Fruit fly (Drosophila melanogaster) whole organism, embryonic: ENCODE results near the gene DnaJ-H.

Experiments
- BtbVII ChIP-seq: fragments of 200-800 bp; sonication (Bioruptor generic); optimal IDR thresholded peaks from 3 replicates; lab custom pipeline; 2017; ENCODE audit warnings: missing biosample characterization, mild to moderate bottlenecking, missing genetic modification characterization
- CG10147 ChIP-seq: fragments of 200-800 bp; sonication (Bioruptor generic); optimal IDR thresholded peaks from 2 replicates; lab custom pipeline; 2019; ENCODE audit warnings: missing biosample characterization, mild to moderate bottlenecking, missing genetic modification characterization, moderate library complexity
- CG12299 ChIP-seq: fragments of 200-800 bp; sonication (Bioruptor generic); optimal IDR thresholded peaks from 2 replicates; lab custom pipeline; 2018; ENCODE audit warnings: missing biosample characterization, mild to moderate bottlenecking, missing genetic modification characterization
- CG18476 ChIP-seq: fragments of 200-800 bp; sonication (Bioruptor generic); optimal IDR thresholded peaks from 2 replicates; lab custom pipeline; 2016; ENCODE audit warnings: missing biosample characterization, mild to moderate bottlenecking, missing genetic modification characterization
- CG6854 ChIP-seq: fragments of 200-800 bp; sonication (Bioruptor generic); optimal IDR thresholded peaks from 3 replicates; lab custom pipeline; 2017; ENCODE audit warnings: missing biosample characterization, mild to moderate bottlenecking, missing genetic modification characterization
- ERR ChIP-seq: fragments of 200-800 bp; sonication (Bioruptor generic); optimal IDR thresholded peaks from 2 replicates; lab custom pipeline; 2016; ENCODE audit warnings: missing biosample characterization, missing genetic modification characterization
- Hey ChIP-seq: fragments of 200-800 bp; sonication (Bioruptor generic); optimal IDR thresholded peaks from 3 replicates; lab custom pipeline; 2018; ENCODE audit warnings: missing biosample characterization, mild to moderate bottlenecking, missing genetic modification characterization
- Vsx1 ChIP-seq: fragments of 200-800 bp; sonication (Bioruptor generic); optimal IDR thresholded peaks from 2 replicates; lab custom pipeline; 2017; ENCODE audit warnings: missing biosample characterization, mild to moderate bottlenecking, missing genetic modification characterization, missing genetic modification reagents
- YL-1 ChIP-seq: fragments of 200-800 bp; sonication (Bioruptor generic); optimal IDR thresholded peaks from 3 replicates; lab custom pipeline; 2017; ENCODE audit warnings: missing biosample characterization, mild to moderate bottlenecking, missing genetic modification characterization
- dmrt99B ChIP-seq: fragments of 200-800 bp; sonication (Bioruptor generic); optimal IDR thresholded peaks from 2 replicates; lab custom pipeline; 2018; ENCODE audit warnings: missing biosample characterization, mild to moderate bottlenecking, missing genetic modification characterization, moderate library complexity
- klu ChIP-seq: fragments of 200-800 bp; sonication (Bioruptor generic); IDR thresholded peaks from 2 replicates; pipeline ENCODE4 v1.3.6; 2022; ENCODE audit warnings: missing biosample characterization, missing genetic modification characterization
- sens-2 ChIP-seq: fragments of 200-800 bp; sonication (Bioruptor generic); IDR thresholded peaks from 2 replicates; pipeline ENCODE4 v1.3.6; 2022; ENCODE audit warnings: missing biosample characterization, missing genetic modification characterization

- TF ChIP-seq ERR (GFP tag; lab: Kevin White, UChicago) (no peak), sens-2 (GFP tag; lab: Robert Waterston, UW) (no peak), CG10147 (GFP tag; lab: Kevin White, UChicago) (no peak), CG12299 (tag; lab: Kevin White, UChicago) (no peak), Hey (tag; lab: Kevin White, UChicago) (no peak), BtbVII (no peak), dmrt99B (no peak), CG6854 (GFP tag; lab: Kevin White, UChicago) (no peak), Vsx1 (GFP tag; lab: Kevin White, UChicago) (no peak), klu (no peak), CG18476 (GFP tag; lab: Kevin White, UChicago) (no peak), YL-1 (GFP tag; lab: Kevin White, UChicago) (no peak)
Observed at dm6 chr2L:13154313-13154712, 11.6 kb downstream of the DnaJ-H start.
